Worm (Caenorhabditis elegans): ENCODE data around the gene srx-78.

ce11 chrV:15127955-15128354 lies 33.1 kb downstream of the srx-78 start, which contains the start of gene srr-7:
- no peak for TF ChIP-seq lin-39 (tag; optimal IDR thresholded peaks at IDR 0.05)
- no peak for TF ChIP-seq nhr-25 (tag; optimal IDR thresholded peaks at IDR 0.05)
- no peak for TF ChIP-seq dmd-4 (tag; optimal IDR thresholded peaks at IDR 0.05)
- TF ChIP-seq ceh-82 (tag; optimal IDR thresholded peaks at IDR 0.05): no peak
- TF ChIP-seq sem-4 (tag; optimal IDR thresholded peaks at IDR 0.05): no peak
- no peak for TF ChIP-seq R02D3.7 (tag; optimal IDR thresholded peaks at IDR 0.05)

All from whole organism, L2 larva.